Worm (Caenorhabditis elegans) whole organism, late embryonic: ENCODE data around the gene C52E2.4.

Experiments
- C08G9.2 ChIP-seq: sonication (generic microtip); optimal IDR thresholded peaks from 2 replicates; lab custom pipeline; 2016; ENCODE audit warnings: mild to moderate bottlenecking, missing genetic modification characterization, moderate library complexity, missing compliant biosample characterization
- T23F11.4 ChIP-seq: fragments of 200-800 bp; sonication (Bioruptor generic); optimal IDR thresholded peaks from 2 replicates; lab custom pipeline; 2018; ENCODE audit warnings: mild to moderate bottlenecking, missing genetic modification characterization, missing compliant biosample characterization
- ahr-1 ChIP-seq: sonication (generic microtip); optimal IDR thresholded peaks from 2 replicates; lab custom pipeline; 2016; ENCODE audit warnings: missing genetic modification characterization, missing compliant biosample characterization
- ama-1 ChIP-seq: fragments of 150-350 bp; optimal IDR thresholded peaks from 2 replicates; lab custom pipeline; 2014
- ceh-18 ChIP-seq: sonication (generic microtip); optimal IDR thresholded peaks from 2 replicates; lab custom pipeline; 2016; ENCODE audit warnings: missing genetic modification characterization, missing compliant biosample characterization
- ceh-19 ChIP-seq: fragments of 200-800 bp; sonication (Bioruptor generic); optimal IDR thresholded peaks from 2 replicates; lab custom pipeline; 2018; ENCODE audit warnings: mild to moderate bottlenecking, missing genetic modification characterization, missing compliant biosample characterization
- ceh-22 ChIP-seq: sonication (generic microtip); optimal IDR thresholded peaks from 2 replicates; lab custom pipeline; 2017; ENCODE audit warnings: missing biosample characterization, missing genetic modification characterization
- ceh-34 ChIP-seq: sonication (generic microtip); optimal IDR thresholded peaks from 2 replicates; lab custom pipeline; 2016; ENCODE audit warnings: mild to moderate bottlenecking, missing genetic modification characterization, missing compliant biosample characterization
- ceh-45 ChIP-seq: fragments of 200-800 bp; sonication (Bioruptor generic); IDR thresholded peaks from 2 replicates; pipeline ENCODE4 v1.3.6; 2022; ENCODE audit warnings: missing genetic modification reagents, missing genetic modification characterization, missing compliant biosample characterization
- ceh-48 ChIP-seq: sonication (generic microtip); optimal IDR thresholded peaks from 2 replicates; lab custom pipeline; 2016; ENCODE audit warnings: missing genetic modification characterization, inconsistent platforms, missing compliant biosample characterization
- ceh-9 ChIP-seq: sonication (generic microtip); optimal IDR thresholded peaks from 2 replicates; lab custom pipeline; 2016; ENCODE audit warnings: mild to moderate bottlenecking, missing genetic modification characterization, inconsistent platforms, missing compliant biosample characterization
- che-1 ChIP-seq: sonication (generic microtip); optimal IDR thresholded peaks from 2 replicates; lab custom pipeline; 2016; ENCODE audit warnings: mild to moderate bottlenecking, missing genetic modification characterization, missing compliant biosample characterization
- dmd-4 ChIP-seq: sonication (generic microtip); optimal IDR thresholded peaks from 2 replicates; lab custom pipeline; 2016; ENCODE audit warnings: borderline replicate concordance, missing genetic modification characterization, missing compliant biosample characterization
- dve-1 ChIP-seq: sonication (generic microtip); optimal IDR thresholded peaks from 2 replicates; lab custom pipeline; 2017; ENCODE audit warnings: antibody characterized with exemption, mild to moderate bottlenecking, missing genetic modification characterization, missing compliant biosample characterization
- elt-2 ChIP-seq: sonication (generic microtip); optimal IDR thresholded peaks from 2 replicates; lab custom pipeline; 2016; ENCODE audit warnings: missing genetic modification reagents, missing genetic modification characterization, missing compliant biosample characterization
- eyg-1 ChIP-seq: sonication (generic microtip); optimal IDR thresholded peaks from 2 replicates; lab custom pipeline; 2016; ENCODE audit warnings: missing genotype, missing genetic modification characterization, missing compliant biosample characterization
- fkh-6 ChIP-seq: sonication (generic microtip); optimal IDR thresholded peaks from 2 replicates; lab custom pipeline; 2016; ENCODE audit warnings: missing genetic modification characterization, missing compliant biosample characterization
- gmeb-2 ChIP-seq: sonication (generic microtip); optimal IDR thresholded peaks from 2 replicates; lab custom pipeline; 2016; ENCODE audit warnings: missing genetic modification characterization, inconsistent platforms, missing compliant biosample characterization
- hlh-13 ChIP-seq: fragments of 200-800 bp; sonication (Bioruptor generic); optimal IDR thresholded peaks from 2 replicates; lab custom pipeline; 2018; ENCODE audit warnings: mild to moderate bottlenecking, missing genetic modification characterization, missing compliant biosample characterization
- hlh-6 ChIP-seq: sonication (generic microtip); optimal IDR thresholded peaks from 2 replicates; lab custom pipeline; 2016; ENCODE audit warnings: missing genotype, missing genetic modification characterization, missing compliant biosample characterization
- hlh-8 ChIP-seq: sonication (generic microtip); optimal IDR thresholded peaks from 2 replicates; lab custom pipeline; 2016; ENCODE audit warnings: missing genotype, missing genetic modification characterization, missing compliant biosample characterization
- nfya-1 ChIP-seq: sonication (generic microtip); optimal IDR thresholded peaks from 2 replicates; lab custom pipeline; 2017; ENCODE audit warnings: missing genetic modification characterization, mild to moderate bottlenecking, missing compliant biosample characterization, antibody characterized with exemption, moderate library complexity
- nhr-11 ChIP-seq: fragments of 150-350 bp; optimal IDR thresholded peaks from 2 replicates; lab custom pipeline; 2014; ENCODE audit warnings: missing biosample characterization, missing genetic modification characterization
- npax-4 ChIP-seq: sonication (generic microtip); optimal IDR thresholded peaks from 2 replicates; lab custom pipeline; 2016; ENCODE audit warnings: missing genetic modification characterization, missing compliant biosample characterization
- odd-2 ChIP-seq: sonication (generic microtip); optimal IDR thresholded peaks from 2 replicates; lab custom pipeline; 2017; ENCODE audit warnings: antibody characterized with exemption, mild to moderate bottlenecking, missing genetic modification characterization, missing compliant biosample characterization
- pag-3 ChIP-seq: sonication (generic microtip); optimal IDR thresholded peaks from 2 replicates; lab custom pipeline; 2016; ENCODE audit warnings: missing compliant biosample characterization, missing genetic modification characterization, borderline replicate concordance
- pat-9 ChIP-seq: fragments of 200-800 bp; sonication (Bioruptor generic); optimal IDR thresholded peaks from 2 replicates; lab custom pipeline; 2018; ENCODE audit warnings: mild to moderate bottlenecking, missing genetic modification characterization, moderate library complexity, missing compliant biosample characterization
- pha-2 ChIP-seq: sonication (generic microtip); optimal IDR thresholded peaks from 2 replicates; lab custom pipeline; 2017; ENCODE audit warnings: mild to moderate bottlenecking, missing genetic modification characterization, missing compliant biosample characterization
- pqm-1 ChIP-seq: sonication (generic microtip); optimal IDR thresholded peaks from 2 replicates; lab custom pipeline; 2016; ENCODE audit warnings: missing genetic modification characterization, missing compliant biosample characterization
- ref-2 ChIP-seq: sonication (generic microtip); optimal IDR thresholded peaks from 2 replicates; lab custom pipeline; 2016; ENCODE audit warnings: missing genetic modification characterization, missing compliant biosample characterization
- tbx-2 ChIP-seq: sonication (generic microtip); optimal IDR thresholded peaks from 2 replicates; lab custom pipeline; 2016; ENCODE audit warnings: missing genetic modification characterization, missing compliant biosample characterization
- tbx-7 ChIP-seq: sonication (generic microtip); optimal IDR thresholded peaks from 2 replicates; lab custom pipeline; 2016; ENCODE audit warnings: missing genotype, missing genetic modification characterization, missing compliant biosample characterization
- ttx-3 ChIP-seq: sonication (generic microtip); optimal IDR thresholded peaks from 2 replicates; lab custom pipeline; 2016; ENCODE audit warnings: missing genetic modification reagents, missing genetic modification characterization, missing compliant biosample characterization
- unc-42 ChIP-seq: sonication (generic microtip); optimal IDR thresholded peaks from 2 replicates; lab custom pipeline; 2016; ENCODE audit warnings: missing genotype, missing genetic modification characterization, missing compliant biosample characterization
- unc-55 ChIP-seq: sonication (generic microtip); optimal IDR thresholded peaks from 2 replicates; lab custom pipeline; 2017; ENCODE audit warnings: missing biosample characterization, missing genetic modification reagents, missing genetic modification characterization
- zip-5 ChIP-seq: sonication (generic microtip); optimal IDR thresholded peaks from 2 replicates; lab custom pipeline; 2016; ENCODE audit warnings: missing genetic modification characterization, missing compliant biosample characterization
- ztf-16 ChIP-seq: sonication (generic microtip); optimal IDR thresholded peaks from 2 replicates; lab custom pipeline; 2017; ENCODE audit warnings: missing genetic modification characterization, missing compliant biosample characterization

The C52E2.4 gene

ce11 chrII:1844552-1844951, 1.6 kb downstream of the C52E2.4 start:
- no peak for TF ChIP-seq pag-3
- TF ChIP-seq nfya-1 (tag; lab: Kevin White, UChicago), result peak; percentile 78

DNA sequence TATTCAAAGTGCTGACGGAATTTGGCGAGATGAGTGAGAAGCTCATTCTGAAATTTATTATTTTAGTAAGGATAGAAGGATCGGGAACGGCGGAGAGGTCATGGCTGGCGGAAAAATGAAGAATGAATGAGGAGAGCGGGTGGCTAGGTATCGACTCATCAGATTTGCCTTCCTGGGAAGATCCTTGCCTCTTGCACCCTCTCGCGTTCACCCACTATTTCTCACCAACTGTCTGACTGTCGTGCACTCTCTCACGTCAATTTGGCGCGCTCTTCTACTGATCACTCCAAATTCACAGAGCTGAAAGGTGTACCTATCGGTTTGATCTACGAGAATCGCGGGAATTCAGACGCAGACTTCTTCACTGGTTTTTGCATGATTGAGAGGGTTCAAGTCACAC, 5.2 kb downstream of the C52E2.4 start, which contains the start of gene fbxb-97:
TSS of gene fbxb-97 (minus strand) at position 53 of the 400 bp plus-strand sequence.
- TF ChIP-seq hlh-13 (no peak), C08G9.2 (tag; lab: Kevin White, UChicago) (no peak), che-1 (no peak), ztf-16 (no peak), T23F11.4 (no peak), hlh-6 (tag; lab: Kevin White, UChicago) (no peak), pqm-1 (no peak), ref-2 (tag; lab: Kevin White, UChicago) (no peak), ama-1 (lab: Kevin White, UChicago) (no peak), eyg-1 (no peak), unc-55 (no peak), dmd-4 (no peak), ceh-19 (GFP tag; lab: Kevin White, UChicago) (no peak), fkh-6 (tag; lab: Kevin White, UChicago) (no peak), ceh-18 (tag; lab: Kevin White, UChicago) (no peak), zip-5 (tag; lab: Kevin White, UChicago) (no peak), ceh-48 (tag; lab: Kevin White, UChicago) (no peak), elt-2 (no peak), ceh-34 (no peak), pha-2 (no peak)

ce11 chrII:1850299-1850698, 7.4 kb downstream of the C52E2.4 start, which contains the start of gene fbxb-96:
fbxb-96 (minus strand) TSS chrII:1850399.
- TF ChIP-seq gmeb-2 (tag; lab: Kevin White, UChicago) (no peak), tbx-2 (no peak), dve-1 (tag; lab: Kevin White, UChicago) (no peak), unc-42 (tag; lab: Kevin White, UChicago) (no peak), ceh-22 (tag; lab: Kevin White, UChicago) (no peak), T23F11.4 (no peak), ceh-45 (GFP tag; lab: Robert Waterston, UW) (no peak), pha-2 (no peak), ztf-16 (no peak), ttx-3 (no peak)

DNA sequence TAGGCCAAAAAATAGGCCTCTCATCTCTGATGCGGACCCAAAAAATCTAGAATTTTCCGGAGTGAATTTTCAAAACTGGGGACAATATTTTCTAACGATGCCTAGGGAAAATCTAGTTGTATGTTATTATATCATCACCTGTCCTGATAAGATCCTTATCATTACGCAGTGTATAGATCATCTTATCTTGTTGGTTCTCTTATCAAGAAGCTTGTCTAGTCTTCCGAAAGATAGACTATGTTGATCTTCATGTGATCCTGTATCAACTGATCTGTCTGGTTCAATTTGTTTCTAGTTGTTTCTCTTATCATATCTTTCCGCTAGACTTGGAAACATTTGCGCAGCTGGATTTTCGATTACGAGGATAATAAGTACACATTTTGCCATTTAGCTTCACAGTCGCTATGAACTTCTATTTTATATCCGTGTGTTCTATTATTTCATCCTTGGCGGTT, 7.9 kb downstream of the C52E2.4 start, which contains the start of gene C52E2.3:
TSS of gene C52E2.3 (plus strand) at position 405 of the 455 bp plus-strand sequence.
- TF ChIP-seq pat-9 (tag; lab: Kevin White, UChicago), result no peak
- peak; percentile 89 for TF ChIP-seq elt-2
- TF ChIP-seq, all 69 proteins: peak for 1

- TF ChIP-seq ceh-9 (tag; lab: Kevin White, UChicago) (no peak), pqm-1 (peak; percentile 79), elt-2 (peak; percentile 99)
- TF ChIP-seq, all 69 proteins: peak for 2
Observed at ce11 chrII:1851716-1852115, 8.8 kb downstream of the C52E2.4 start.

ce11 chrII:1852503-1852902, 9.6 kb downstream of the C52E2.4 start, which contains the start of gene C52E2.2:
C52E2.2 (plus strand) TSS chrII:1852803.
- TF ChIP-seq nhr-11 (tag; lab: Kevin White, UChicago) (no peak), eyg-1 (no peak), ahr-1 (tag; lab: Kevin White, UChicago) (no peak), pha-2 (no peak), hlh-13 (no peak), pqm-1 (no peak), npax-4 (tag; lab: Kevin White, UChicago) (no peak), odd-2 (tag; lab: Kevin White, UChicago) (no peak), hlh-8 (no peak), tbx-7 (tag; lab: Kevin White, UChicago) (no peak)
